Fruit fly (Drosophila melanogaster) whole organism, pupa: Measurements from ENCODE around the gene Ugt35A1.

Source experiments
- CG34367 ChIP-seq: fragments of 200-800 bp; sonication (Bioruptor generic); optimal IDR thresholded peaks from 2 replicates; lab custom pipeline; 2018; ENCODE audit warnings: missing biosample characterization, mild to moderate bottlenecking, missing genetic modification characterization
- CG8301 ChIP-seq: fragments of 200-800 bp; sonication (Bioruptor generic); optimal IDR thresholded peaks from 2 replicates; lab custom pipeline; 2018; ENCODE audit warnings: missing biosample characterization, mild to moderate bottlenecking, missing genetic modification characterization
- CG9948 ChIP-seq: fragments of 200-800 bp; sonication (Bioruptor generic); optimal IDR thresholded peaks from 2 replicates; lab custom pipeline; 2018; ENCODE audit warnings: missing biosample characterization, mild to moderate bottlenecking, missing genetic modification characterization, moderate library complexity
- Ets98B ChIP-seq: fragments of 200-800 bp; sonication (Bioruptor generic); IDR thresholded peaks from 2 replicates; pipeline ENCODE4 v1.3.6; 2022; ENCODE audit warnings: missing biosample characterization, missing genetic modification characterization
- Snoo ChIP-seq: fragments of 200-800 bp; sonication (Bioruptor generic); optimal IDR thresholded peaks from 3 replicates; lab custom pipeline; 2017; ENCODE audit warnings: missing biosample characterization, mild to moderate bottlenecking, missing genetic modification characterization, inconsistent platforms

DNA sequence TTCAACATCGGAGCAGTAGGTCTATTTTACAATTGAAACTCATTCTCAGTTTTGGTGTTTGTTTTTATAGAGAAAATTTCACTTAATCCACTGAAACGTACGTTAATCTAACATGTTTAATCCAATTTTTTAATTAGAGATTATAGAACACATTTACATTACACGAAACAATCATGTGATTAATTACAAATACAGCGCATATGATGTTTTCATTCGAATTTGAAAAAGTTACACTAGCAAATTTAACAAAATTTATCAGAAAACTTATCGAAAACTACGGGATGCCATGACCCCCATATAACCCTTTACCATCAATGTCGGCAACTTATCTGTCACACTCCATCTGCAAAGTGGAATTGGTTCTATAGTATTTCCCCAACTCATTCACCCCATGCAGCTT, 27.3 kb downstream of the Ugt35A1 start, which contains the start of gene CheA86a:
- TF ChIP-seq Snoo (tag; lab: Kevin White, UChicago) (no peak), CG9948 (tag; lab: Kevin White, UChicago) (no peak), Ets98B (no peak), CG34367 (no peak), CG8301 (tag; lab: Kevin White, UChicago) (no peak)
